Worm (Caenorhabditis elegans): ENCODE results near the gene F22F7.2.

Gene F22F7.2

DNA sequence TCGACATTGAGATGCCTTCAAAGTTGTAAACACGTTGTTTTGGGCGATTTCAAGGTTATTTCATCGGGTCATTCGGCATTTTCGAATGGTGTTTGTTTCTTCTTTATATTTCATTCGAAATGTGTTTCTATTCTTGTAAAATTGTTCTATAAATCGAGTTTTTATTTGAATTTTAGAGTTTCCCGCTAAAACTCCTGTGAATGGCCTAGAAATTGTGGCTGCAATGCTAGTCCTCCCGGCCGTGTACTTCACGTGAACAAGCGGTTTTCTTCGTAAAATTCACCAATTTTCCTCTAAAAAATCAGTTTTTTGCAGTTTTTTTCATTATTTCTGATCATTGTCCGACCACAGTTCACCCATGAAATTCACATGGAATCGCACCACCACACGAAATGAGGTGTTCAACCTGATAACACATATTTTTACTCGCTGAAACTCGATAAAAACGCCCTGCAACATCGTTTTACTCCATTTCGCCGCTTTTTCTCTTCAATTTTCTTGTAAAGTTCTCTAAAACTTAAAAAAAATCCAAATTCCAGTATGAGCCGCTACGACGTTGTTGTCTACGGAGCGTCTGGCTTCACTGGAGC is 4.5 kb downstream of the F22F7.2 start, which contains the start of gene ldp-1 (continued):
- peak; percentile 71 for TF ChIP-seq ets-4 (tag; optimal IDR thresholded peaks at IDR 0.05)
- no peak for TF ChIP-seq dmd-4 (tag; optimal IDR thresholded peaks at IDR 0.05; ENCODE audit: borderline replicate concordance)
- TF ChIP-seq elt-4 (tag; optimal IDR thresholded peaks at IDR 0.05): no peak
- TF ChIP-seq elt-2 (tag; optimal IDR thresholded peaks at IDR 0.05): no peak
- no peak for TF ChIP-seq ztf-16 (tag; optimal IDR thresholded peaks at IDR 0.05)
- no peak for TF ChIP-seq npax-4 (tag; optimal IDR thresholded peaks at IDR 0.05)
- TF ChIP-seq ceh-18 (tag; optimal IDR thresholded peaks at IDR 0.05): no peak
- no peak for TF ChIP-seq lin-11 (tag; optimal IDR thresholded peaks at IDR 0.05)
- no peak for TF ChIP-seq Y22D7AL.16 (tag; optimal IDR thresholded peaks at IDR 0.05)
- TF ChIP-seq fkh-6 (tag; optimal IDR thresholded peaks at IDR 0.05): no peak
- TF ChIP-seq sox-4 (tag; optimal IDR thresholded peaks at IDR 0.05): no peak
- TF ChIP-seq pax-1 (tag; optimal IDR thresholded peaks at IDR 0.05): no peak
- TF ChIP-seq ceh-31 (tag; optimal IDR thresholded peaks at IDR 0.05): peak; percentile 89
- TF ChIP-seq hlh-15 (tag; optimal IDR thresholded peaks at IDR 0.05): no peak
- TF ChIP-seq tbx-7 (tag; optimal IDR thresholded peaks at IDR 0.05): peak; percentile 76
- no peak for TF ChIP-seq unc-55 (GFP tag; optimal IDR thresholded peaks at IDR 0.05)
- TF ChIP-seq ceh-19 (GFP tag; optimal IDR thresholded peaks at IDR 0.05): no peak
- peak; percentile 3 for TF ChIP-seq hlh-8 (tag; optimal IDR thresholded peaks at IDR 0.05)
- TF ChIP-seq dve-1 (tag; optimal IDR thresholded peaks at IDR 0.05): no peak
- no peak for TF ChIP-seq hlh-13 (GFP tag; optimal IDR thresholded peaks at IDR 0.05)
- no peak for TF ChIP-seq unc-3 (GFP tag; conservative IDR thresholded peaks at IDR 0.05)
- TF ChIP-seq unc-3 (tag; optimal IDR thresholded peaks at IDR 0.05): peak; percentile 19
- TF ChIP-seq pros-1 (tag; optimal IDR thresholded peaks at IDR 0.05): no peak
- no peak for TF ChIP-seq nhr-11 (tag; optimal IDR thresholded peaks at IDR 0.05)
- no peak for TF ChIP-seq ceh-30 (tag; optimal IDR thresholded peaks at IDR 0.05)
- TF ChIP-seq ceh-48 (tag; optimal IDR thresholded peaks at IDR 0.05): no peak
- TF ChIP-seq ceh-22 (tag; optimal IDR thresholded peaks at IDR 0.05): no peak
- TF ChIP-seq syd-9 (tag; optimal IDR thresholded peaks at IDR 0.05): no peak
- no peak for TF ChIP-seq pha-4 (tag; optimal IDR thresholded peaks at IDR 0.05)
- TF ChIP-seq ahr-1 (tag; optimal IDR thresholded peaks at IDR 0.05): no peak
- no peak for TF ChIP-seq madf-2 (tag; optimal IDR thresholded peaks at IDR 0.05)
- TF ChIP-seq ceh-2 (tag; optimal IDR thresholded peaks at IDR 0.05): peak; percentile 76
- no peak for TF ChIP-seq nfya-1 (tag; optimal IDR thresholded peaks at IDR 0.05)
- TF ChIP-seq tbx-2 (tag; optimal IDR thresholded peaks at IDR 0.05): peak; percentile 70
- no peak for TF ChIP-seq ttx-3 (tag; optimal IDR thresholded peaks at IDR 0.05)

DNA sequence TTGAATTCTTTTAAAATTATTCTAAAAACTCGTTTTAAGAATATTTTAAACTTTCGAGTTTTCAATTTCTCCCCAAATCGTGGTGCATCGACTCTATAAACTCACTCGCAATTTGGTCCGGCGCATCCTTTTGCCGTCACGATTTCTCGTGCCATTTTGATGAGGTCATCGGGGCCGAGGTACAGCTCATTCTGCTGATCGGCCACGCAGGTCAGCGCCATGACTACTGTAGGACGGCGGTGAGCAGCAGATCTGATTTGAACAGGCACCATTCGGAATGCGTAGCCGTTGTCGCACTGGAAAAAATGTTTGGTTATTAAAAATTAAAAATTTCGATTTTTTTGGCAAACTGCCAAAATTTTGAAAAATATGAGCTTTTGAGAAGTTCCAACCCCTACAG is 10.1 kb downstream of the F22F7.2 start:
- TF ChIP-seq ceh-2 (tag; optimal IDR thresholded peaks at IDR 0.05): no peak
- no peak for TF ChIP-seq ceh-18 (tag; optimal IDR thresholded peaks at IDR 0.05)
- no peak for TF ChIP-seq Y22D7AL.16 (tag; optimal IDR thresholded peaks at IDR 0.05)
- no peak for TF ChIP-seq ahr-1 (tag; optimal IDR thresholded peaks at IDR 0.05)
- no peak for TF ChIP-seq ceh-30 (tag; optimal IDR thresholded peaks at IDR 0.05)
- TF ChIP-seq pag-3 (tag; optimal IDR thresholded peaks at IDR 0.05; ENCODE audit: borderline replicate concordance): no peak
- TF ChIP-seq ceh-34 (tag; optimal IDR thresholded peaks at IDR 0.05): no peak
- no peak for TF ChIP-seq hlh-6 (tag; optimal IDR thresholded peaks at IDR 0.05)
- TF ChIP-seq T23F11.4 (GFP tag; optimal IDR thresholded peaks at IDR 0.05): no peak
- no peak for TF ChIP-seq fkh-6 (tag; optimal IDR thresholded peaks at IDR 0.05)
- no peak for TF ChIP-seq zip-5 (tag; optimal IDR thresholded peaks at IDR 0.05)
- no peak for TF ChIP-seq npax-4 (tag; optimal IDR thresholded peaks at IDR 0.05)
- TF ChIP-seq nhr-11 (tag; optimal IDR thresholded peaks at IDR 0.05): no peak
- TF ChIP-seq ceh-48 (tag; optimal IDR thresholded peaks at IDR 0.05): no peak
- no peak for TF ChIP-seq pha-4 (tag; optimal IDR thresholded peaks at IDR 0.05)
- no peak for TF ChIP-seq pha-2 (tag; optimal IDR thresholded peaks at IDR 0.05)
- no peak for TF ChIP-seq hlh-30 (tag; optimal IDR thresholded peaks at IDR 0.05; ENCODE audit: insufficient read depth)
- TF ChIP-seq nfya-1 (tag; optimal IDR thresholded peaks at IDR 0.05): no peak
